Fruit fly (Drosophila melanogaster) whole organism, embryonic: ENCODE results near the gene Irc.

Experiments used
- Asciz ChIP-seq: fragments of 200-800 bp; sonication (Bioruptor generic); optimal IDR thresholded peaks from 2 replicates; lab custom pipeline; 2017; ENCODE audit warnings: missing biosample characterization, mild to moderate bottlenecking, missing genetic modification characterization, missing genetic modification reagents
- B-H1 ChIP-seq: fragments of 200-800 bp; sonication (Bioruptor generic); IDR thresholded peaks from 3 replicates; pipeline ENCODE4 v1.3.6; 2022; ENCODE audit warnings: missing biosample characterization, missing genetic modification characterization
- BtbVII ChIP-seq: fragments of 200-800 bp; sonication (Bioruptor generic); optimal IDR thresholded peaks from 3 replicates; lab custom pipeline; 2017; ENCODE audit warnings: missing biosample characterization, mild to moderate bottlenecking, missing genetic modification characterization
- CG10267 ChIP-seq: fragments of 200-800 bp; sonication (Bioruptor generic); optimal IDR thresholded peaks from 2 replicates; lab custom pipeline; 2018; ENCODE audit warnings: missing biosample characterization, mild to moderate bottlenecking, missing genetic modification characterization, moderate library complexity
- CG14014 ChIP-seq: fragments of 200-800 bp; sonication (Bioruptor generic); IDR thresholded peaks from 2 replicates; pipeline ENCODE4 v1.3.6; 2022; ENCODE audit warnings: missing biosample characterization, missing genetic modification characterization
- CG14965 ChIP-seq: fragments of 200-800 bp; sonication (Bioruptor generic); optimal IDR thresholded peaks from 2 replicates; lab custom pipeline; 2016; ENCODE audit warnings: missing biosample characterization, missing genetic modification characterization, borderline replicate concordance
- CG15601 ChIP-seq: fragments of 200-800 bp; sonication (Bioruptor generic); optimal IDR thresholded peaks from 3 replicates; lab custom pipeline; 2019; ENCODE audit warnings: missing biosample characterization, mild to moderate bottlenecking, missing genetic modification characterization, moderate library complexity
- CG1603 ChIP-seq: fragments of 200-800 bp; sonication (Bioruptor generic); optimal IDR thresholded peaks from 2 replicates; lab custom pipeline; 2019; ENCODE audit warnings: missing biosample characterization, mild to moderate bottlenecking, missing genetic modification characterization, moderate library complexity
- CG17385 ChIP-seq: fragments of 200-800 bp; sonication (Bioruptor generic); optimal IDR thresholded peaks from 3 replicates; lab custom pipeline; 2018; ENCODE audit warnings: missing biosample characterization, mild to moderate bottlenecking, missing genetic modification characterization
- CG17568 ChIP-seq: fragments of 200-800 bp; sonication (Bioruptor generic); optimal IDR thresholded peaks from 2 replicates; lab custom pipeline; 2018; ENCODE audit warnings: missing biosample characterization, mild to moderate bottlenecking, missing genetic modification characterization, moderate library complexity
- CG2199 ChIP-seq: fragments of 200-800 bp; sonication (Bioruptor generic); IDR thresholded peaks from 3 replicates; pipeline ENCODE4 v1.3.6; 2022; ENCODE audit warnings: missing biosample characterization, missing genetic modification characterization
- CG2202 ChIP-seq: fragments of 200-800 bp; sonication (Bioruptor generic); optimal IDR thresholded peaks from 2 replicates; lab custom pipeline; 2018; ENCODE audit warnings: missing biosample characterization, mild to moderate bottlenecking, missing genetic modification characterization
- CG34422 ChIP-seq: fragments of 200-800 bp; sonication (Bioruptor generic); IDR thresholded peaks from 3 replicates; pipeline ENCODE4 v1.3.6; 2022; ENCODE audit warnings: missing biosample characterization, missing genetic modification characterization
- CG3847 ChIP-seq: fragments of 200-800 bp; sonication (Bioruptor generic); IDR thresholded peaks from 2 replicates; pipeline ENCODE4 v1.3.6; 2022; ENCODE audit warnings: missing biosample characterization, missing genetic modification characterization
- CG42726 ChIP-seq: fragments of 200-800 bp; sonication (Bioruptor generic); IDR thresholded peaks from 2 replicates; pipeline ENCODE4 v1.3.6; 2022; ENCODE audit warnings: missing biosample characterization, missing genetic modification characterization; ENCODE audit not compliant: partially characterized antibody
- CG4820 ChIP-seq: fragments of 200-800 bp; sonication (Bioruptor generic); optimal IDR thresholded peaks from 3 replicates; lab custom pipeline; 2016; ENCODE audit warnings: missing biosample characterization, missing genetic modification characterization
- CG7745 ChIP-seq: fragments of 200-800 bp; sonication (Bioruptor generic); optimal IDR thresholded peaks from 2 replicates; lab custom pipeline; 2018; ENCODE audit warnings: missing biosample characterization, mild to moderate bottlenecking, missing genetic modification characterization, moderate library complexity
- CG7987 ChIP-seq: fragments of 200-800 bp; sonication (Bioruptor generic); optimal IDR thresholded peaks from 2 replicates; lab custom pipeline; 2018; ENCODE audit warnings: missing biosample characterization, mild to moderate bottlenecking, missing genetic modification characterization, moderate library complexity
- CG8924 ChIP-seq: fragments of 200-800 bp; optimal IDR thresholded peaks from 3 replicates; lab custom pipeline; 2019; ENCODE audit warnings: missing biosample characterization, mild to moderate bottlenecking, missing genetic modification characterization, moderate library complexity
- D19A ChIP-seq: fragments of 200-800 bp; optimal IDR thresholded peaks from 3 replicates; lab custom pipeline; 2019; ENCODE audit warnings: missing biosample characterization, mild to moderate bottlenecking, missing genetic modification characterization, moderate library complexity
- Eip74EF ChIP-seq, 2 experiments: fragments of 200-800 bp in 1 of 2; fragments of >200 bp in 1 of 2; sonication (Bioruptor generic) in 1 of 2; optimal IDR thresholded peaks; 2 replicates each; lab custom pipeline; 2017 to 2019; ENCODE audit warnings: missing biosample characterization in 2 of 2, missing genetic modification characterization in 2 of 2, mild to moderate bottlenecking in 1 of 2, moderate library complexity in 1 of 2
- HmgZ ChIP-seq: fragments of 200-800 bp; sonication (Bioruptor generic); optimal IDR thresholded peaks from 2 replicates; lab custom pipeline; 2018; ENCODE audit warnings: missing biosample characterization, mild to moderate bottlenecking, missing genetic modification characterization
- Hr78 ChIP-seq, 2 experiments: fragments of 200-800 bp in 1 of 2; fragments of >200 bp in 1 of 2; sonication (Bioruptor generic) in 1 of 2; optimal IDR thresholded peaks; 2 replicates each; lab custom pipeline; 2017 to 2019; ENCODE audit warnings: missing biosample characterization in 2 of 2, missing genetic modification characterization in 2 of 2, mild to moderate bottlenecking in 1 of 2, moderate library complexity in 1 of 2
- MBD-R2 ChIP-seq: fragments of 200-800 bp; sonication (Bioruptor generic); IDR thresholded peaks from 2 replicates; pipeline ENCODE4 v1.3.6; 2022; ENCODE audit warnings: missing biosample characterization, missing genetic modification characterization
- Nf-YB ChIP-seq: fragments of 200-800 bp; sonication (Bioruptor generic); optimal IDR thresholded peaks from 3 replicates; lab custom pipeline; 2019; ENCODE audit warnings: missing biosample characterization, mild to moderate bottlenecking, missing genetic modification characterization, moderate library complexity
- Scr ChIP-seq: fragments of 200-800 bp; sonication (Bioruptor generic); IDR thresholded peaks from 2 replicates; pipeline ENCODE4 v1.3.6; 2022; ENCODE audit warnings: missing biosample characterization, missing genetic modification characterization; ENCODE audit not compliant: partially characterized antibody
- Six4 ChIP-seq: fragments of 200-800 bp; sonication (Bioruptor generic); optimal IDR thresholded peaks from 2 replicates; lab custom pipeline; 2016; ENCODE audit warnings: missing biosample characterization, missing genetic modification characterization
- ci ChIP-seq: fragments of 200-800 bp; sonication (Bioruptor generic); IDR thresholded peaks from 3 replicates; pipeline ENCODE4 v1.3.6; 2022; ENCODE audit warnings: missing biosample characterization, missing genetic modification characterization
- crol ChIP-seq: fragments of 200-800 bp; sonication (Bioruptor generic); IDR thresholded peaks from 2 replicates; pipeline ENCODE4 v1.3.6; 2022; ENCODE audit warnings: missing biosample characterization, missing genetic modification characterization
- eve ChIP-seq, 2 experiments: fragments of >200 bp; optimal IDR thresholded peaks; 2 replicates each; lab custom pipeline; 2017; ENCODE audit warnings: missing biosample characterization in 2 of 2, missing genetic modification characterization in 2 of 2
- exex ChIP-seq: fragments of 200-800 bp; sonication (Bioruptor generic); optimal IDR thresholded peaks from 4 replicates; lab custom pipeline; 2018; ENCODE audit warnings: missing biosample characterization, mild to moderate bottlenecking, missing genetic modification characterization, moderate library complexity
- fd96Cb ChIP-seq: fragments of 200-800 bp; sonication (Bioruptor generic); optimal IDR thresholded peaks from 2 replicates; lab custom pipeline; 2018; ENCODE audit warnings: missing biosample characterization, mild to moderate bottlenecking, missing genetic modification characterization, moderate library complexity
- grn ChIP-seq: fragments of 200-800 bp; sonication (Bioruptor generic); optimal IDR thresholded peaks from 3 replicates; lab custom pipeline; 2017; ENCODE audit warnings: missing biosample characterization, missing genetic modification characterization
- hbn ChIP-seq: fragments of 200-800 bp; sonication (Bioruptor generic); IDR thresholded peaks from 2 replicates; pipeline ENCODE4 v1.3.6; 2022; ENCODE audit warnings: missing biosample characterization, missing genetic modification characterization; ENCODE audit not compliant: partially characterized antibody
- jigr1 ChIP-seq: fragments of 200-800 bp; sonication (Bioruptor generic); IDR thresholded peaks from 3 replicates; pipeline ENCODE4 v1.3.6; 2022; ENCODE audit warnings: missing biosample characterization, missing genetic modification characterization
- knrl ChIP-seq: fragments of 200-800 bp; sonication (Bioruptor generic); IDR thresholded peaks from 3 replicates; pipeline ENCODE4 v1.3.6; 2022; ENCODE audit warnings: missing biosample characterization, missing genetic modification characterization; ENCODE audit not compliant: partially characterized antibody
- lab ChIP-seq: fragments of 200-800 bp; sonication (Bioruptor generic); optimal IDR thresholded peaks from 3 replicates; lab custom pipeline; 2017; ENCODE audit warnings: missing biosample characterization, missing genetic modification characterization, mild to moderate bottlenecking, moderate library complexity, missing genetic modification reagents
- lbe ChIP-seq: fragments of 200-800 bp; sonication (Bioruptor generic); optimal IDR thresholded peaks from 2 replicates; lab custom pipeline; 2016; ENCODE audit warnings: missing biosample characterization, mild to moderate bottlenecking, missing genetic modification characterization
- repo ChIP-seq: fragments of 200-800 bp; sonication (Bioruptor generic); optimal IDR thresholded peaks from 2 replicates; lab custom pipeline; 2016; ENCODE audit warnings: missing biosample characterization, missing genetic modification characterization
- rib ChIP-seq: fragments of 200-800 bp; sonication (Bioruptor generic); IDR thresholded peaks from 2 replicates; pipeline ENCODE4 v1.3.6; 2022; ENCODE audit warnings: missing biosample characterization, missing genetic modification characterization
- sna ChIP-seq: fragments of 200-800 bp; sonication (Bioruptor generic); IDR thresholded peaks from 2 replicates; pipeline ENCODE4 v1.3.6; 2022; ENCODE audit warnings: missing biosample characterization, missing genetic modification characterization; ENCODE audit not compliant: partially characterized antibody
- sug ChIP-seq: fragments of 200-800 bp; optimal IDR thresholded peaks from 2 replicates; lab custom pipeline; 2019; ENCODE audit warnings: missing biosample characterization, mild to moderate bottlenecking, missing genetic modification characterization, moderate library complexity
- twi ChIP-seq: fragments of 200-800 bp; optimal IDR thresholded peaks from 2 replicates; lab custom pipeline; 2019; ENCODE audit warnings: missing biosample characterization, mild to moderate bottlenecking, missing genetic modification characterization, moderate library complexity
- vvl ChIP-seq: fragments of 200-800 bp; sonication (Bioruptor generic); IDR thresholded peaks from 2 replicates; pipeline ENCODE4 v1.3.6; 2022; ENCODE audit warnings: missing biosample characterization, missing genetic modification characterization
- z ChIP-seq: fragments of 200-800 bp; sonication (Bioruptor generic); IDR thresholded peaks from 3 replicates; pipeline ENCODE4 v1.3.6; 2022; ENCODE audit warnings: missing biosample characterization, missing genetic modification characterization
- zfh2 ChIP-seq: fragments of 200-800 bp; sonication (Bioruptor generic); optimal IDR thresholded peaks from 2 replicates; lab custom pipeline; 2016; ENCODE audit warnings: missing biosample characterization, missing genetic modification characterization

Gene Irc

DNA sequence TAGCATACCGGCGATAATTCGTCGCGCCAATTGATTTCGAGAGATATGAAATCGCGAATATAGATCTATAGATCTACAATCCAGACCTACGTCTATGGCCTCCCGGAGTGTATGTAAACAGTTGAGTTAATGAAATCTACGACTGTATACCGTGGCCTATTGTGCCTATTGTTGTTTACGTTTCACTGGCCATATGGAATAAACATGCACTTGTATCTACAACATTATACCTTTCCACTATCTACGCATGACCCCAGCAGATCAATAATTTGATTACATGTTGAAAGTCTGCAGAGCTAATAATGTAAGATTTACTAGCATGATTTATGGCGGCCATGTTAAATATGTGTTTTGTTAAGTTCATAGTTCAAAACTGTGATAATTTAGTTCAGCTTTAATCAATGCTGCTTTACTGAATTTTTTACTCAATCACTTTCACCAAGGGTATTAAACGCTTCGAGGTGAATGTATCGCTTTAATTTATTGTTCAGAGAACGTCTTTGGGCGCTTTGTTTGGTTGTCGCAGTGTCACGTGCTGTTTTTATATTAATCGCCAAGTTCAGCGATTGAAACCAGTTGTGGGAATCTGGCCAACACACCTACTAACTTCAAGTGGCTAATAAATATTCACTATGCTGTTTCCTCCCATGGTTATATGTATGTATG lies 21.6 kb upstream of the Irc start (continued):
- TF ChIP-seq CG42726 (GFP tag; lab: Robert Waterston, UW) (no peak), CG1603 (tag; lab: Kevin White, UChicago) (no peak), Scr (GFP tag; lab: Robert Waterston, UW) (no peak), CG7745 (tag; lab: Kevin White, UChicago) (no peak), grn (GFP tag; lab: Kevin White, UChicago) (peak; percentile 12), jigr1 (GFP tag; lab: Robert Waterston, UW) (no peak), vvl (GFP tag; lab: Robert Waterston, UW) (peak; percentile 33; the same call in 1 of the 2 replicates), knrl (GFP tag; lab: Robert Waterston, UW) (no peak), twi (peak; percentile 73), rib (GFP tag; lab: Robert Waterston, UW) (peak; percentile 39; the same call in 1 of the 2 replicates), CG4820 (no peak)
- TF ChIP-seq, all 482 proteins: peak for 30

DNA sequence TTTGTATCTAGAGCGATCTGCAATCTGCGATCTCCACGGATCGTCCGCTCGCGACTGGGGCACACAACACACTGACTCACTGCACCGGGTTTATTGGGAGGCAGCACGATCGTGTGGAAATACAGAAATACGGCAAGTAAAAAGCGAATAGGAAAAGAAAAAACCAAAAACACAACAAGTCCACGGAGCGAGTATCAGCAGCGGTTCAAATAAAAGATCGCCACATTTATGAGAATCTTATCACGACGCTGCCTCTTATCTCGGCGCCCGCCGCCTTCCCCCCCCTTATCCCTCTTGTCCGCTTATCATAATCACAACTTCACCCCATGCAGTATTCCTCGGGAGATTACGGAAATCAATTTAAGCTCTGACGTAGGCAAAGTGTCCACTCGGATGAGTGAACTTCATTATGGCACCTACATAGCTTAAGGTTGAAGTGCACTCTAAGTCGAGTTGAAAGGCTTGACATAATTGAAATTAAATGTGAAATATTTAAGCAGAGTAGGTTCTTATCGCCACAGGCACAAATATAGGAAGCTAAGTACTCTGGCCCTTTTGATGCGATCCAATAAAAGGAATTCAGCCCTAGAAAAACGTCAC lies 20.5 kb upstream of the Irc start, which contains the start of gene AhcyL2:
TSS of gene AhcyL2 (minus strand) at position 51 of the 600 bp plus-strand sequence.
- no peak; the same call in 1 of the 2 replicates for TF ChIP-seq CG14014 (GFP tag; lab: Robert Waterston, UW)
- peak in 1 of 2 experiments; percentile 19 for TF ChIP-seq Eip74EF (GFP tag; optimal IDR thresholded peaks at IDR 0.05; lab: Kevin White, UChicago)
- TF ChIP-seq z (GFP tag; lab: Robert Waterston, UW), result 0 out of 3 replicates have a peak, but pooled peaks have one; percentile 12
- 0 out of 3 replicates have a peak, but pooled peaks have one; percentile 47 for TF ChIP-seq CG2199
- TF ChIP-seq BtbVII (GFP tag; lab: Kevin White, UChicago), result peak; percentile 67
- no peak for TF ChIP-seq sna
- TF ChIP-seq B-H1 (GFP tag; lab: Robert Waterston, UW), result no peak
- TF ChIP-seq CG17568 (GFP tag; lab: Kevin White, UChicago), result peak; percentile 16
- TF ChIP-seq HmgZ (tag; lab: Kevin White, UChicago), result peak; percentile 39
- TF ChIP-seq sug (tag; lab: Kevin White, UChicago), result peak; percentile 96
- no peak for TF ChIP-seq repo
- TF ChIP-seq Asciz (GFP tag; lab: Kevin White, UChicago), result peak; percentile 0
- TF ChIP-seq eve (GFP tag; optimal IDR thresholded peaks at IDR 0.05; lab: Kevin White, UChicago), result peak in 1 of 2 experiments; percentile 27
- peak; percentile 6 for TF ChIP-seq CG17385 (GFP tag; lab: Kevin White, UChicago)
- TF ChIP-seq CG10267 (tag; lab: Kevin White, UChicago), result no peak
- no peak for TF ChIP-seq zfh2
- peak; percentile 3 for TF ChIP-seq lbe (GFP tag; lab: Kevin White, UChicago)
- peak; percentile 87 for TF ChIP-seq CG7987 (GFP tag; lab: Kevin White, UChicago)
- TF ChIP-seq Nf-YB (GFP tag; lab: Kevin White, UChicago), result no peak
- no peak for TF ChIP-seq CG2202
- 0 out of 3 replicates have a peak, but pooled peaks have one; percentile 14 for TF ChIP-seq CG34422 (GFP tag; lab: Robert Waterston, UW)
- no peak for TF ChIP-seq CG3847 (GFP tag; lab: Robert Waterston, UW)
- peak; percentile 98 for TF ChIP-seq exex
- TF ChIP-seq CG15601 (tag; lab: Kevin White, UChicago), result peak; percentile 79
- no peak for TF ChIP-seq CG14965 (GFP tag; lab: Kevin White, UChicago)
- no peak for TF ChIP-seq fd96Cb (tag; lab: Kevin White, UChicago)
- TF ChIP-seq Six4, result no peak
- peak; percentile 48 for TF ChIP-seq lab
- no peak; the same call in 2 of the 3 replicates for TF ChIP-seq ci (GFP tag; lab: Robert Waterston, UW)
- TF ChIP-seq D19A (tag; lab: Kevin White, UChicago), result no peak
- TF ChIP-seq Hr78 (GFP tag; optimal IDR thresholded peaks at IDR 0.05; lab: Kevin White, UChicago), result peak in 1 of 2 experiments; percentile 95
- no peak for TF ChIP-seq hbn (GFP tag; lab: Robert Waterston, UW)
- no peak for TF ChIP-seq Scr (GFP tag; lab: Robert Waterston, UW)
- no peak for TF ChIP-seq MBD-R2 (GFP tag; lab: Robert Waterston, UW)
- TF ChIP-seq CG8924, result no peak
- peak; percentile 93 for TF ChIP-seq crol (GFP tag; lab: Robert Waterston, UW)
